Worm (Caenorhabditis elegans): ENCODE results near the gene C03E10.1.

Gene C03E10.1

DNA sequence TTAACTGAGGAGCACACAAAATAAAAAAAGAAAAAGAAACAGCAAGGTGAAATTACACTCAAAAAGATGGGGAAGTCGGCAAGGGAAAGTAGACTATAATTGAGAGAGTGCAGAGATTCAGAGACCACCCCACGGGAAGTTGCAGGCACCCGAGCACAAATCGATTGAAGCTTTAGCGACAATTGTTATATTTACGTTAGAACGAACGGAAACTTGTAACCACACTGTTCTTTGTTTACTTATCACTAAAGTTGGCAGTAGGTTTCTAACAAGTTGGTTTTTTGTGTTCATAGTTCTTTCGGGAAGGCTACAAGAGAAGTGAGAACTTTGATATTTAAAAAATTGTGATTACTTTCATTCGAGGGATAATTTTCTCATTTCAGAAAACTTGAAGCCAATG is 30.7 kb downstream of the C03E10.1 start, which contains the start of gene F47G9.4:
Gene F47G9.4, minus strand, starts transcription at position 98 of the 400 bp plus-strand sequence.
- TF ChIP-seq sea-1 (GFP tag; conservative IDR thresholded peaks at IDR 0.05) (no peak), hmg-4 (GFP tag; optimal IDR thresholded peaks at IDR 0.05) (no peak), tbx-11 (GFP tag; IDR thresholded peaks at IDR 0.05) (no peak)

DNA sequence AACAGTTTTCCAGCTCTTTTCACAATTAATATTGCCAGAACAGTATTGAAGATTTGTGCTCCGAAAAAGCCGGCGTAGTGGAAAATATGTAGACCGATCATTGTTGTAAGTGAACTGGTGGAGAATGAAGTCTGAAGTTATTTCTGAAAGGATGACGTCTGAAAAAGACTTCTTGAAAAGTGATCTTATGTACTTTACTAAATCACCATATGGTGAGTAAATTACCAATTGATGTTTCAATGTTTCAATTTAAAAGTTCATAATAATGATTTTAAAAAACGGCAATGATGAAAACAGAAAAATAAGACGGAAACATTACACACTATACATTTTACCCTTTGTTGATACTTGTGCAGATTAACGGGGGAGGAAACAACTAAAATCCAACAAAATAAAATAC is 32.7 kb downstream of the C03E10.1 start, which contains the start of gene str-141:
Gene str-141, minus strand, starts transcription at position 101 of the 400 bp plus-strand sequence.
- no peak for TF ChIP-seq ets-7 (tag; optimal IDR thresholded peaks at IDR 0.05)
- no peak for TF ChIP-seq ceh-36 (tag; optimal IDR thresholded peaks at IDR 0.05)
- no peak for TF ChIP-seq tra-4 (tag; optimal IDR thresholded peaks at IDR 0.05)
- TF ChIP-seq tbx-11 (GFP tag; IDR thresholded peaks at IDR 0.05): no peak
- TF ChIP-seq scrt-1 (GFP tag; IDR thresholded peaks at IDR 0.05): no peak
- TF ChIP-seq F13C5.2 (tag; optimal IDR thresholded peaks at IDR 0.05): no peak
- no peak for TF ChIP-seq ceh-13 (GFP tag; optimal IDR thresholded peaks at IDR 0.05)
- no peak for TF ChIP-seq sea-1 (GFP tag; conservative IDR thresholded peaks at IDR 0.05)
- no peak for TF ChIP-seq pes-1 (GFP tag; IDR thresholded peaks at IDR 0.05)
- TF ChIP-seq B0310.2 (tag; optimal IDR thresholded peaks at IDR 0.05): no peak
- TF ChIP-seq ama-1 (optimal IDR thresholded peaks at IDR 0.05): no peak
- no peak for TF ChIP-seq hmbx-1 (tag; optimal IDR thresholded peaks at IDR 0.05)
- no peak for TF ChIP-seq flt-1 (GFP tag; IDR thresholded peaks at IDR 0.05)
- no peak for TF ChIP-seq hmg-4 (GFP tag; optimal IDR thresholded peaks at IDR 0.05)
- no peak for TF ChIP-seq aly-1 (tag; optimal IDR thresholded peaks at IDR 0.05)
- TF ChIP-seq hnd-1 (tag; optimal IDR thresholded peaks at IDR 0.05): no peak
- TF ChIP-seq tbx-37 (GFP tag; conservative IDR thresholded peaks at IDR 0.05): no peak

DNA sequence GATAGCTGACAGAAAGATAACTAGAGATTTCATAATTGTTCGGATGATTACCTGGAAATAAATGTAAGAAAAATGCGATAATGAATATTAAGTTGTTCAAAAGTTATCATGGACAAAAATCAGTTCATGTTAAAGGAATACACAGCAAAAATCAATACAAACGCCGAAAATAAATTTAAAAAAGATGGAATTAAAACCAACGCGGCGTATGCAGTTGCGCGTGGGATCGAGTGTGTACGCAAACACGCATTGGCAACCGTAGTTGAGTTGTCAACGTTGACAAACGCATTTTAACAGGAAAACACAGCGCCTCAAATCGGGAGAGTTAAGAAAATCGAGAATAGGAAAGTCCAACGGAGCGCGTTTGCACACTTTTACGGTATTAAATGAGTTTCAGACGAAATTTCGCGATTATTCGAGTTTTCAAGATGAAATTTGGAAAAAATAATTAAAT is 36.0 kb downstream of the C03E10.1 start, which contains the start of gene tmed-10:
Gene tmed-10, minus strand, starts transcription at position 51 of the 454 bp plus-strand sequence.
- TF ChIP-seq flt-1 (GFP tag; IDR thresholded peaks at IDR 0.05) (peak; percentile 50; the same call in 1 of the 2 replicates), sea-1 (GFP tag; conservative IDR thresholded peaks at IDR 0.05) (no peak), hmg-4 (GFP tag; optimal IDR thresholded peaks at IDR 0.05) (no peak), B0310.2 (tag; optimal IDR thresholded peaks at IDR 0.05) (no peak), scrt-1 (GFP tag; IDR thresholded peaks at IDR 0.05) (no peak), aly-1 (tag; optimal IDR thresholded peaks at IDR 0.05) (no peak), hnd-1 (tag; optimal IDR thresholded peaks at IDR 0.05) (no peak)

DNA sequence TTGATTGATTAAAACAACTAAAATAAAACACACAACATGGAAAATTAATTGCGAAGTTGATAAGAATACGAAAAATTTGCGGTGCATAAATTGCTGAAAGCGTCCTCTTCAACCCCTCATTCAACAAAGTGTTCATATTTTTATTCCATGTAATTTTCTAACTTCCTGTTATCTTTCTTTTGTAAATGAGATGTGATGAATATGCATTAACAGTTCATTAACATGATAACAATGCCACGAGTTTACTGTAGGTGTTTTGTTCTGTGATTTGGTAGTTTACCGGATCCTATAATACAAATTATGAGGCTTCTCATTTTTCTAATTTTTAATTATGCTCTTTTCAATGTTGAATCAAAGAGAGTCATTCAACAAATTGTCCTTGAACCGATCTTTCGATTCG is 38.1 kb downstream of the C03E10.1 start, which contains the start of gene F47G9.6:
Gene F47G9.6, plus strand, starts transcription at position 301 of the 400 bp plus-strand sequence.
- TF ChIP-seq aly-1 (tag; optimal IDR thresholded peaks at IDR 0.05) (no peak), ets-7 (tag; optimal IDR thresholded peaks at IDR 0.05) (no peak), B0310.2 (tag; optimal IDR thresholded peaks at IDR 0.05) (no peak), hnd-1 (tag; optimal IDR thresholded peaks at IDR 0.05) (no peak), pes-1 (GFP tag; IDR thresholded peaks at IDR 0.05) (no peak), hmg-4 (GFP tag; optimal IDR thresholded peaks at IDR 0.05) (no peak), F13C5.2 (tag; optimal IDR thresholded peaks at IDR 0.05) (no peak), ceh-36 (tag; optimal IDR thresholded peaks at IDR 0.05) (no peak)

DNA sequence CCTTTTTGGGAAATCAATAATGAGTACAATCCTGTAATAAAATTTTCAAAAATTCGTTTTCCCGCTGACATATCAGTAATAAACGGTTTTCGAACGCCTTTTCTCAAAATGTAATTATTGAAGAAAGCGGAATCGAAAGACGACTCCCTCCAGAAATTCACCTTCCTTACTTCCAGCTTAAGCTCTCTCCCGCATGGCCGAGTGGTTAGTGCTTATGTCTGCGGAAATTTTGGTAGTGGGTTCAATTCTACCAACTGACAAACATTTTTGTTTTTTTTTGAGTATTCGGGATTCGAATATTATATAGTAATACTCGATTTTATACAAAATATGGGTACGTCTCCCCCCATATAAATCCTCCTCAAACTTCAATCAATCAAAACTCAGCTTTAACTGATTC is 40.8 kb downstream of the C03E10.1 start:
- TF ChIP-seq flt-1 (GFP tag; IDR thresholded peaks at IDR 0.05): 0 out of 2 replicates have a peak, but pooled peaks have one; percentile 30

DNA sequence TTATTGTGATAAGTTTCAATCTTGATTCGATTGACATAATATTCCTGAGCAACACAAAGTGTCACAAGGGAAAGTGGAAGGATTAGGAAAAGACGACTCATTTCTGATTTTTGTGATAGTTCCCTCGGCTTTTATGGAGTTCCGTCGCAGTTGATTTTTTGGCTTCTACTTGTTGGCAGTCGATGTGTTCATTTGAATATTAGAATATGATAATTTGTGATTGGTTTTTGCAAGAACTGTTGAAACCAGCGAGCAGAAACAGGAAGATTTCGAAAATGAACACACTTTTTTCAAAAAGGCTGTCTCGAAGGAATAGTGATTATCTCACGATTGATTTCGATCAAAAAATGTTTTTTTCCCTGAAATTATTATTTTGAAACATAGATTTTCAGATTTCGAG is 43.2 kb downstream of the C03E10.1 start, which contains the start of gene T02E9.6:
Gene T02E9.6, minus strand, starts transcription at position 101 of the 400 bp plus-strand sequence.
- no peak for TF ChIP-seq ets-7 (tag; optimal IDR thresholded peaks at IDR 0.05)
- TF ChIP-seq B0310.2 (tag; optimal IDR thresholded peaks at IDR 0.05): no peak
- TF ChIP-seq ceh-13 (GFP tag; optimal IDR thresholded peaks at IDR 0.05): no peak
- no peak for TF ChIP-seq pes-1 (GFP tag; IDR thresholded peaks at IDR 0.05)
- TF ChIP-seq ama-1 (optimal IDR thresholded peaks at IDR 0.05): no peak
- TF ChIP-seq F13C5.2 (tag; optimal IDR thresholded peaks at IDR 0.05): no peak
- TF ChIP-seq sea-1 (GFP tag; conservative IDR thresholded peaks at IDR 0.05): no peak
- no peak for TF ChIP-seq flt-1 (GFP tag; IDR thresholded peaks at IDR 0.05)
- no peak for TF ChIP-seq hnd-1 (tag; optimal IDR thresholded peaks at IDR 0.05)
- TF ChIP-seq tbx-11 (GFP tag; IDR thresholded peaks at IDR 0.05): no peak
- no peak for TF ChIP-seq scrt-1 (GFP tag; IDR thresholded peaks at IDR 0.05)
- TF ChIP-seq ceh-36 (tag; optimal IDR thresholded peaks at IDR 0.05): no peak
- no peak for TF ChIP-seq hmbx-1 (tag; optimal IDR thresholded peaks at IDR 0.05)
- no peak for TF ChIP-seq hmg-4 (GFP tag; optimal IDR thresholded peaks at IDR 0.05)
- no peak for TF ChIP-seq tra-4 (tag; optimal IDR thresholded peaks at IDR 0.05)

DNA sequence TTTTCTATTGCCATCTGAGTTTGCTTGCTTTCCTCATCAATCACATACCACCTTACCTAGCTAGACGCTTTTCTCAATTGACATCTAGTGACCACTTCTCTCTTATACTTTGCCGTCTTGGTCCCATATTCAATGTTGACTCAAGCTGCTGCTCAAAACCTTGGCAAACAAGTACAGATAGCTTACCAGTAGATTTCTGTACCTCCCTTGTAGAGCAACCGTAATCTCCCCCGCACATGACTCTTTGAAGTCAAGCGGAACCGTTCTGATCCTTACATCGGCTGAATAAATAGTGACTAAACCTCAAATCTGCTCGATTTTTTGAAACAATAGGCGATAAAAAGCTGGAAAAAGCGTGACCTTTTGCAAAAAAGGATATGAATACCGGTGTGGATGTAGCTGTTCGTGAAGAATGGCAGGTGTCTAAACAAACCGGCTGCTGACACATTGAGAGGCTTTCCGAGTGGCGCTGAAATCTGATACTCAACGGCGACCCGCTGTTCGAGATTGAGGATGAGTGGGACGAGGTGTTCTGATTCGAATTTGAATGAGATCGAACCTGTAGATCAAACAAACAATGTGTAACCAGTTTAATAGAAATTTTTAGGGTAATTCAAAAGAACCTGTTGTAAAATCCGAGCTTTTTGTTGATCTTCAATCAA is 44.9 kb downstream of the C03E10.1 start:
- no peak for TF ChIP-seq hmbx-1 (tag; optimal IDR thresholded peaks at IDR 0.05)
- no peak for TF ChIP-seq aly-1 (tag; optimal IDR thresholded peaks at IDR 0.05)
- no peak for TF ChIP-seq tbx-37 (GFP tag; conservative IDR thresholded peaks at IDR 0.05)
- no peak for TF ChIP-seq tbx-11 (GFP tag; IDR thresholded peaks at IDR 0.05)
- TF ChIP-seq ets-7 (tag; optimal IDR thresholded peaks at IDR 0.05): no peak
- TF ChIP-seq scrt-1 (GFP tag; IDR thresholded peaks at IDR 0.05): no peak
- no peak for TF ChIP-seq pes-1 (GFP tag; IDR thresholded peaks at IDR 0.05)
- no peak for TF ChIP-seq sea-1 (GFP tag; conservative IDR thresholded peaks at IDR 0.05)
- no peak for TF ChIP-seq tra-4 (tag; optimal IDR thresholded peaks at IDR 0.05)
- TF ChIP-seq hmg-4 (GFP tag; optimal IDR thresholded peaks at IDR 0.05): no peak

DNA sequence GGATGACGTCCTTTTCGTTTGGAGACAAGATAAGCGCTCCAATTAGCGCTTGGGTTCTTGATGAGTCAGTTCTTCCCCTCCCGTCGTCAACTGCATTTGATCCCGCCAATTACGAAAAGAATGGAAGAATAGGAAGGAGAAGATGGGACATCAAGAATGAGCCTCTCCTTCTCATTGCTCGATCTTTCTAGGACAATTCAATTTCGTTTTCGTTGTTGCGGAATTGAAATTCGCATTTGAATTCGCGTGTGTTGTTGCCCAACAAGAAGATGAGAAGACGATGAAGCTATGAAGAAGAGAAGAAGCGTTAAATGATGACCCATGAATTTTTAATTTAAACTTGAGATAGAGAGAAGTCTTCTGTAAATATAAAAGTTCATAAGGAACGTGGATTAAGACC is 45.9 kb downstream of the C03E10.1 start:
- TF ChIP-seq sea-1 (GFP tag; conservative IDR thresholded peaks at IDR 0.05): no peak
- TF ChIP-seq tbx-11 (GFP tag; IDR thresholded peaks at IDR 0.05): no peak
- TF ChIP-seq ets-7 (tag; optimal IDR thresholded peaks at IDR 0.05): no peak
- no peak for TF ChIP-seq flt-1 (GFP tag; IDR thresholded peaks at IDR 0.05)
- no peak for TF ChIP-seq pes-1 (GFP tag; IDR thresholded peaks at IDR 0.05)
- TF ChIP-seq hmbx-1 (tag; optimal IDR thresholded peaks at IDR 0.05): no peak
- TF ChIP-seq tra-4 (tag; optimal IDR thresholded peaks at IDR 0.05): no peak
- no peak for TF ChIP-seq hnd-1 (tag; optimal IDR thresholded peaks at IDR 0.05)
- no peak for TF ChIP-seq aly-1 (tag; optimal IDR thresholded peaks at IDR 0.05)
- TF ChIP-seq ceh-13 (GFP tag; optimal IDR thresholded peaks at IDR 0.05): no peak
- no peak for TF ChIP-seq hmg-4 (GFP tag; optimal IDR thresholded peaks at IDR 0.05)
